Worm (Caenorhabditis elegans) whole organism, late embryonic: ENCODE results near the gene abu-10.

Experiments
- Y22D7AL.16 ChIP-seq: sonication (generic microtip); optimal IDR thresholded peaks from 2 replicates; lab custom pipeline; 2016; ENCODE audit warnings: missing genetic modification characterization, missing compliant biosample characterization
- ceh-24 ChIP-seq: sonication (generic microtip); optimal IDR thresholded peaks from 2 replicates; lab custom pipeline; 2016; ENCODE audit warnings: mild to moderate bottlenecking, missing genetic modification characterization, missing compliant biosample characterization
- ceh-34 ChIP-seq: sonication (generic microtip); optimal IDR thresholded peaks from 2 replicates; lab custom pipeline; 2016; ENCODE audit warnings: mild to moderate bottlenecking, missing genetic modification characterization, missing compliant biosample characterization
- ceh-9 ChIP-seq: sonication (generic microtip); optimal IDR thresholded peaks from 2 replicates; lab custom pipeline; 2016; ENCODE audit warnings: mild to moderate bottlenecking, missing genetic modification characterization, inconsistent platforms, missing compliant biosample characterization
- dmd-4 ChIP-seq: sonication (generic microtip); optimal IDR thresholded peaks from 2 replicates; lab custom pipeline; 2016; ENCODE audit warnings: borderline replicate concordance, missing genetic modification characterization, missing compliant biosample characterization
- fkh-10 ChIP-seq: fragments of 150-350 bp; optimal IDR thresholded peaks from 2 replicates; lab custom pipeline; 2014; ENCODE audit warnings: missing biosample characterization, missing genetic modification reagents, missing genetic modification characterization
- pqm-1 ChIP-seq: sonication (generic microtip); optimal IDR thresholded peaks from 2 replicates; lab custom pipeline; 2016; ENCODE audit warnings: missing genetic modification characterization, missing compliant biosample characterization
- rnt-1 ChIP-seq: sonication (generic microtip); optimal IDR thresholded peaks from 2 replicates; lab custom pipeline; 2016; ENCODE audit warnings: missing genetic modification characterization, missing compliant biosample characterization
- sox-2 ChIP-seq: fragments of 200-800 bp; sonication (Bioruptor generic); IDR thresholded peaks from 2 replicates; pipeline ENCODE4 v1.3.6; 2022; ENCODE audit warnings: missing genetic modification reagents, missing genetic modification characterization, missing compliant biosample characterization

DNA sequence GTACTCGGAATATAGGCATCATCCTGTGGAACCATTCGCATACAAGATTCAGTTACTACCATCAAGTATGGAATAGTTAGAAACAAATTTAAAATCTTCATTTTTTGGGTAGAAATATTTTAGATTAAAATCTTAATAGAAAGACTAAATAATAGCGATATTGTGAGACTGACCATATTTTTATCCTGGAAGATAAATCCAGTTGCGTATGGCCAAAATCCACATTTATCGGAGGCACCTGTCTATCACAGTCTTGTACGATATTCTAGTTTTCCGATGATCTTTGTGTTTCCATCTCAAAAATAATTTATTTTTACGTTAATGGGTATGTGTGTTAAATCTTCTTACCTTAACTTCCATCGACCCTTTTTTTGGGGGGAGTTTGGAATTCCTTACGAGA, 33.7 kb upstream of the abu-10 start, which contains the start of gene F47B7.3:
- TF ChIP-seq sox-2 (GFP tag; lab: Robert Waterston, UW) (no peak), ceh-34 (tag; lab: Kevin White, UChicago) (no peak), fkh-10 (GFP tag; lab: Kevin White, UChicago) (no peak), rnt-1 (tag; lab: Kevin White, UChicago) (no peak), ceh-9 (tag; lab: Kevin White, UChicago) (no peak), Y22D7AL.16 (tag; lab: Kevin White, UChicago) (no peak), ceh-24 (tag; lab: Kevin White, UChicago) (no peak), pqm-1 (tag; lab: Kevin White, UChicago) (no peak), dmd-4 (tag; lab: Kevin White, UChicago) (no peak)
